Worm (Caenorhabditis elegans): ENCODE results near the gene fkh-3.

DNA sequence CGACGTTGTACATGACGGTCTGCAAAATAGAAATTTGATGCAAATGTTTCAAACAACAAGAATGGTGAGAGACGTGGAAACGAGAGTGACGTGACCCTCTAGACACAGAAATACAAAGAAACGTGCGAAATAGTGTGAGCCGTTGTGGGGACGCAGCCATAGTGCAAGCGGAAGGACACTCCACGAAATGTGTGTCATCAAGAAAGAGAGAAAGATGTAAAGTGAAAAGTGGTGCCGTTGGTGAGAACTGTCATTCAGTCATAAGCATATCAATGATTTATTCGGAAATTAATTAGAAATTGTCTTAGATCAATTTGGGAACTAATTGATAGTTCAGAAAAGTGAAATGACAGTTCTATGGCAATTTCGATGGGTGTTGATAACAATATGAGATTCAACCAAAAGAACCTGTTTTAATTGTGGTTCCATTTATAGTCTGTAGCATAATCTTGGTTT, 3.3 kb downstream of the fkh-3 start, which contains the start of gene C29F7.3:
- TF ChIP-seq B0310.2 (tag; optimal IDR thresholded peaks at IDR 0.05) (no peak), flt-1 (GFP tag; IDR thresholded peaks at IDR 0.05) (no peak), ama-1 (optimal IDR thresholded peaks at IDR 0.05) (no peak), tbx-11 (GFP tag; IDR thresholded peaks at IDR 0.05) (no peak), hmg-4 (GFP tag; optimal IDR thresholded peaks at IDR 0.05) (no peak)

Measured in whole organism, early embryonic.